Worm (Caenorhabditis elegans) whole organism, early embryonic: ENCODE results near the gene pitr-6.
A peak's percentile ranks its signal among the peaks of the same experiment; 100 is the strongest.

Experiments
- B0310.2 ChIP-seq: sonication (generic microtip); optimal IDR thresholded peaks from 2 replicates; lab custom pipeline; 2016; ENCODE audit warnings: mild to moderate bottlenecking, missing genetic modification characterization, missing compliant biosample characterization
- F13C5.2 ChIP-seq: sonication (generic microtip); optimal IDR thresholded peaks from 2 replicates; lab custom pipeline; 2017; ENCODE audit warnings: mild to moderate bottlenecking, missing genetic modification characterization, inconsistent platforms, missing compliant biosample characterization
- aly-1 ChIP-seq: sonication (generic microtip); optimal IDR thresholded peaks from 2 replicates; lab custom pipeline; 2016; ENCODE audit warnings: missing genetic modification characterization, missing compliant biosample characterization
- ama-1 ChIP-seq: fragments of 150-350 bp; optimal IDR thresholded peaks from 2 replicates; lab custom pipeline; 2014
- ceh-13 ChIP-seq: fragments of 200-800 bp; sonication (Bioruptor generic); optimal IDR thresholded peaks from 2 replicates; lab custom pipeline; 2018; ENCODE audit warnings: mild to moderate bottlenecking, missing genetic modification characterization, missing compliant biosample characterization
- ceh-36 ChIP-seq: sonication (generic microtip); optimal IDR thresholded peaks from 2 replicates; lab custom pipeline; 2016; ENCODE audit warnings: missing genetic modification characterization, inconsistent platforms, missing compliant biosample characterization
- ets-7 ChIP-seq: sonication (generic microtip); optimal IDR thresholded peaks from 2 replicates; lab custom pipeline; 2016; ENCODE audit warnings: missing genotype, missing genetic modification characterization, missing compliant biosample characterization
- flt-1 ChIP-seq: fragments of 200-800 bp; sonication (Bioruptor generic); IDR thresholded peaks from 2 replicates; pipeline ENCODE4 v1.3.6; 2022; ENCODE audit warnings: missing genetic modification characterization, missing compliant biosample characterization
- hmbx-1 ChIP-seq: sonication (generic microtip); optimal IDR thresholded peaks from 2 replicates; lab custom pipeline; 2016; ENCODE audit warnings: mild to moderate bottlenecking, missing genetic modification characterization, missing compliant biosample characterization
- hmg-4 ChIP-seq: fragments of 200-800 bp; sonication (Bioruptor generic); optimal IDR thresholded peaks from 2 replicates; lab custom pipeline; 2018; ENCODE audit warnings: mild to moderate bottlenecking, missing genetic modification characterization, missing compliant biosample characterization
- hnd-1 ChIP-seq: sonication (generic microtip); optimal IDR thresholded peaks from 2 replicates; lab custom pipeline; 2016; ENCODE audit warnings: missing genetic modification characterization, missing compliant biosample characterization
- pes-1 ChIP-seq: fragments of 200-800 bp; sonication (Bioruptor generic); IDR thresholded peaks from 2 replicates; pipeline ENCODE4 v1.3.6; 2022; ENCODE audit warnings: missing genetic modification reagents, missing genetic modification characterization, missing compliant biosample characterization
- scrt-1 ChIP-seq: fragments of 200-800 bp; sonication (Bioruptor generic); IDR thresholded peaks from 2 replicates; pipeline ENCODE4 v1.3.6; 2022; ENCODE audit warnings: missing genetic modification characterization, missing compliant biosample characterization
- sea-1 ChIP-seq: fragments of 200-800 bp; sonication (Bioruptor generic); conservative IDR thresholded peaks from 2 replicates; pipeline ENCODE4 v1.3.6; 2022; ENCODE audit warnings: missing genetic modification characterization, missing compliant biosample characterization
- tbx-11 ChIP-seq: fragments of 200-800 bp; sonication (Bioruptor generic); IDR thresholded peaks from 2 replicates; pipeline ENCODE4 v1.3.6; 2022; ENCODE audit warnings: missing genetic modification characterization, missing compliant biosample characterization
- tbx-37 ChIP-seq: fragments of 200-800 bp; sonication (Bioruptor generic); conservative IDR thresholded peaks from 2 replicates; pipeline ENCODE4 v1.3.6; 2022; ENCODE audit warnings: missing genetic modification reagents, missing genetic modification characterization, missing compliant biosample characterization
- tra-4 ChIP-seq: sonication (generic microtip); optimal IDR thresholded peaks from 2 replicates; lab custom pipeline; 2017; ENCODE audit warnings: missing genetic modification characterization, missing compliant biosample characterization

pitr-6 gene

DNA sequence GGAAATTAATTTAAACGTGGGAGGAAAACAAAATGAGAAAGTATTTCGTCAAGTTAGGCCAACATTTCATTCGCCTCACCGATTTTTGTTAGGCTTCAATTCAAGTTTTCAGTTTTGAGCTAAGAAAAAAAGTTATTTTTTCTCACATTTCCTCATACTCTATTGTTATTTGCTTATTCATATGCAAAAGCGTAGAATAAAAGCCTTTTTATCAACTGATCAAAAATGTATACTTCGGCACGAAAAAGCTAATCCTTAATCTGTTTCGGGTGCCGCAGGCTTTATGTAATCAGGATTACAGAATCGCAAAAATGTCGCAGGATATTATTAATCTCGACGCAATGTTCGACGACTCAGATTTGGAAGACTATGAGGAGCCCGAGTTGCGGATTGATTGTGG is 44.8 kb downstream of the pitr-6 start, which contains the start of gene T21B4.15:
Gene T21B4.15 (plus strand): TSS at position 301 of the 400 bp plus-strand sequence.
- TF ChIP-seq ceh-13 (GFP tag; lab: Kevin White, UChicago) (no peak), ama-1 (lab: Kevin White, UChicago) (no peak), aly-1 (no peak), hmg-4 (GFP tag; lab: Kevin White, UChicago) (no peak), hmbx-1 (no peak), flt-1 (GFP tag; lab: Robert Waterston, UW) (no peak), tra-4 (tag; lab: Kevin White, UChicago) (no peak), ets-7 (tag; lab: Kevin White, UChicago) (no peak)

ce11 chrII:12491936-12492335 is 46.8 kb downstream of the pitr-6 start, which contains the start of gene srz-6:
srz-6 (plus strand) TSS chrII:12492236.
- TF ChIP-seq ama-1 (lab: Kevin White, UChicago) (no peak), sea-1 (no peak), aly-1 (no peak)

DNA sequence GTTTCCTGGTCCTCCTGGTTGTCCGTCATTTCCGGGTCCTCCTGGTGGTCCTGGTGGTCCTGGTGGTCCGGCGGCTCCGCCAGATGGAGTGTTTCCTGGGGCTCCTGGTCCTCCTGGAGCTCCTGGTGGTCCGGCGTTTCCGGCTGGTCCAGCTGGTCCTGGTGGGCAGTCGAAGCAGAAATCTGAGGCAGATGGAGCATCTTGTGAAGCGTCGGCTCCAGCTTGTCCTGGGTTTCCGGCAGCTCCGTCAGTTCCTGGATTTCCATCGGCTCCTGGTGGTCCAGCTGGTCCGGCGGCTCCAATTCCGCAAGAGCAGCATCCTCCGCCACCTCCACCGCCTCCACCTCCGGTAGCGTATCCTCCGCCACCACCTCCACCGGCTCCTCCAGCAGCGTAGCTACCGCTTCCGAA is 48.9 kb downstream of the pitr-6 start:
- no peak for TF ChIP-seq hmbx-1
- no peak for TF ChIP-seq pes-1 (GFP tag; lab: Robert Waterston, UW)
- TF ChIP-seq B0310.2 (tag; lab: Kevin White, UChicago), result no peak
- no peak for TF ChIP-seq tra-4 (tag; lab: Kevin White, UChicago)
- TF ChIP-seq sea-1, result no peak
- no peak for TF ChIP-seq ama-1 (lab: Kevin White, UChicago)
- no peak for TF ChIP-seq tbx-37 (GFP tag; lab: Robert Waterston, UW)
- no peak for TF ChIP-seq aly-1
- no peak for TF ChIP-seq ceh-13 (GFP tag; lab: Kevin White, UChicago)
- TF ChIP-seq ceh-36 (tag; lab: Kevin White, UChicago), result no peak
- TF ChIP-seq hnd-1 (tag; lab: Kevin White, UChicago), result no peak
- no peak for TF ChIP-seq F13C5.2 (tag; lab: Kevin White, UChicago)
- no peak for TF ChIP-seq tbx-11 (GFP tag; lab: Robert Waterston, UW)
- no peak for TF ChIP-seq hmg-4 (GFP tag; lab: Kevin White, UChicago)

- TF ChIP-seq ceh-36 (tag; lab: Kevin White, UChicago) (peak; percentile 94), B0310.2 (tag; lab: Kevin White, UChicago) (peak; percentile 91), tbx-11 (GFP tag; lab: Robert Waterston, UW) (peak; percentile 97), ets-7 (tag; lab: Kevin White, UChicago) (peak; percentile 93), flt-1 (GFP tag; lab: Robert Waterston, UW) (peak; percentile 98), ama-1 (lab: Kevin White, UChicago) (no peak), scrt-1 (GFP tag; lab: Robert Waterston, UW) (peak; percentile 98), ceh-13 (GFP tag; lab: Kevin White, UChicago) (peak; percentile 84), sea-1 (peak; percentile 95), hnd-1 (tag; lab: Kevin White, UChicago) (peak; percentile 88), tbx-37 (GFP tag; lab: Robert Waterston, UW) (peak; percentile 98), F13C5.2 (tag; lab: Kevin White, UChicago) (peak; percentile 95), hmg-4 (GFP tag; lab: Kevin White, UChicago) (peak; percentile 92), aly-1 (peak; percentile 90), pes-1 (GFP tag; lab: Robert Waterston, UW) (peak; percentile 98), hmbx-1 (peak; percentile 79), tra-4 (tag; lab: Kevin White, UChicago) (peak; percentile 85)
Measured at ce11 chrII:12494556-12495131, 49.5 kb downstream of the pitr-6 start, which contains the start of gene col-85. col-85 (minus strand) TSS chrII:12495095.

DNA sequence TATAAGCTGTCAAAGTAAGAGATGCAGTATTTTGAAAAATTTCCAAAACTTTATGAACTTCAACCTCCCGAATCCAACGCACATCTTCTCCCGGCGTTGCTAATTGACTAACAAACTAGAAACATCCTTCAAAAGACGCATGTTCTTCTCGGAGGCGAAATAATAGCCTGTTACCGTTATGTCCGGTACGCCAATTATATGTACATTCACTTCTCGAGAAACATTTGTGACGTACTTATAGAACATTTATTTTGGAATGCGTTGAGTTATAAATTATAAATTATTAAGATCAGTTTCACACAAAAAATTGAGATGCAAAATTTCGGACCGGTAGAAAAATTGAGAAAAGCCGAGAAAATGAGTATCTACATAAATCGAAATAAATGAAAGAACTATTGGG is 51.9 kb downstream of the pitr-6 start, which contains the start of gene T21B4.3:
Gene T21B4.3 (minus strand): TSS at position 101 of the 400 bp plus-strand sequence.
- TF ChIP-seq hnd-1 (tag; lab: Kevin White, UChicago) (no peak), ceh-36 (tag; lab: Kevin White, UChicago) (no peak), tbx-11 (GFP tag; lab: Robert Waterston, UW) (no peak), ets-7 (tag; lab: Kevin White, UChicago) (no peak)
